Worm (Caenorhabditis elegans) whole organism, L2 larva: ENCODE results near the gene Y102A5C.2.

Experiments used
- ZK546.5 ChIP-seq: sonication (generic microtip); optimal IDR thresholded peaks from 2 replicates; lab custom pipeline; 2017; ENCODE audit warnings: missing biosample characterization, missing genetic modification characterization
- elt-3 ChIP-seq: sonication (generic microtip); optimal IDR thresholded peaks from 2 replicates; lab custom pipeline; 2017; ENCODE audit warnings: missing biosample characterization, missing genetic modification characterization
- nhr-12 ChIP-seq: fragments of 150-350 bp; optimal IDR thresholded peaks from 2 replicates; lab custom pipeline; 2014; ENCODE audit warnings: missing biosample characterization, missing genetic modification characterization
- unc-62 ChIP-seq: fragments of 150-350 bp; optimal IDR thresholded peaks from 2 replicates; lab custom pipeline; 2014; ENCODE audit warnings: missing biosample characterization, missing genetic modification reagents, missing genetic modification characterization
- zag-1 ChIP-seq: fragments of 150-350 bp; optimal IDR thresholded peaks from 2 replicates; lab custom pipeline; 2014; ENCODE audit warnings: missing biosample characterization, missing genetic modification characterization
- ztf-4 ChIP-seq: fragments of 150-350 bp; optimal IDR thresholded peaks from 2 replicates; lab custom pipeline; 2014; ENCODE audit warnings: missing biosample characterization, missing genetic modification characterization

DNA sequence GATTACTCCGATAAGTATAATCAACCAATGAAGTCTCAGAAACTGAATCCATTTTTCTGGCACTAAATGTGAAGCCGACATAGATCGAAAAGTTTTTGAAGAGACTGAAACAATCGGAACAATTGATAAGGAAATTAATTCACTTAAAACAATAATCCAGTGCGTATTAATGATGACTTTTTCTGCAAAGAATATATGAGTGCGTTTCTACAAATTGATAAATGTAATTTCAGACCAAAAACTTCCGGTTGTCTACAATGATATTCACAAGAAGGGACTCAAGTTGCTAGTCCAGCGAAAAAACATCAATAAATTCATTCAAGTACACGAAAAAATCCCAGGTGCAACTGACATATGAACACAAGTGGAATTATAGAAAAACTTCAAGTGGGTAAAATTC lies 48.8 kb upstream of the Y102A5C.2 start, which contains the start of gene clec-33:
- TF ChIP-seq nhr-12 (tag; lab: Kevin White, UChicago): no peak
- no peak for TF ChIP-seq zag-1 (tag; lab: Kevin White, UChicago)
- TF ChIP-seq unc-62 (GFP tag; lab: Kevin White, UChicago): no peak
- TF ChIP-seq ZK546.5 (tag; lab: Kevin White, UChicago): no peak
- TF ChIP-seq ztf-4 (tag; lab: Kevin White, UChicago): no peak
- TF ChIP-seq elt-3 (tag; lab: Kevin White, UChicago): no peak
